Worm (Caenorhabditis elegans): ENCODE measurements around the gene wdr-5.1.

DNA sequence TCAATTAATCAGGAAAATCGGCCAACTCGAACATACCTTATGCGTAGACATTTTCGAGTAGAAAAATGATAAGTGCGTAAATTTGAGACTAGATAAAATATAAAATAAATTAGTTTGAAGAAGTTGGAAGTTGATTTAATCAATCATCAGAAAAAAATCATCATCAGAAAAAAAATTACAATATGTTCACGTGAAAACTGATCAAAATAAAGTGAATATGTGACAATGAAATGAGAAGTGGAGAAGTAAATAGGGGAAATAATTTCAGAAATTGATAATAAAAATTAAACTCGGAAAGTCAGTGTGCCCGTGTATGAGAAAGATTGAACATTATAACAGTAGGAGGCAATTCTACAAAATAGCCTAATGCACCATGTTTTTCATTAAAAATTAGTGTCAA lies 24.4 kb downstream of the wdr-5.1 start, which contains the start of gene F34D10.9:
- TF ChIP-seq irx-1 (tag; optimal IDR thresholded peaks at IDR 0.05) (no peak), ztf-4 (tag; optimal IDR thresholded peaks at IDR 0.05) (no peak), nhr-11 (tag; optimal IDR thresholded peaks at IDR 0.05) (no peak), aha-1 (tag; optimal IDR thresholded peaks at IDR 0.05) (no peak), sox-4 (tag; optimal IDR thresholded peaks at IDR 0.05) (no peak)
